Fruit fly (Drosophila melanogaster) whole organism: ENCODE data around the gene Cdk8.
"Not testable (repeated sequence)": the region's sequence is repeated elsewhere in the genome, so short reads cannot be mapped to it uniquely, and the experiment has no call there.

Experiments used
- CG8478 ChIP-seq: fragments of >200 bp; optimal IDR thresholded peaks from 2 replicates; lab custom pipeline; 2018; ENCODE audit warnings: inconsistent platforms
- Dll ChIP-seq: fragments of >200 bp; optimal IDR thresholded peaks from 2 replicates; lab custom pipeline; 2017
- EcR ChIP-seq, 2 experiments: fragments of >200 bp; optimal IDR thresholded peaks; 2 replicates each; lab custom pipeline; 2017; ENCODE audit warnings: missing biosample characterization in 2 of 2, missing genetic modification characterization in 2 of 2, missing genetic modification reagents in 2 of 2
- pan ChIP-seq: fragments of >200 bp; optimal IDR thresholded peaks from 2 replicates; lab custom pipeline; 2017
- psq ChIP-seq: fragments of >200 bp; optimal IDR thresholded peaks from 2 replicates; lab custom pipeline; 2017
- usp ChIP-seq: fragments of >200 bp; optimal IDR thresholded peaks from 2 replicates; lab custom pipeline; 2017; ENCODE audit warnings: missing biosample characterization, missing genetic modification characterization, mixed read lengths

DNA sequence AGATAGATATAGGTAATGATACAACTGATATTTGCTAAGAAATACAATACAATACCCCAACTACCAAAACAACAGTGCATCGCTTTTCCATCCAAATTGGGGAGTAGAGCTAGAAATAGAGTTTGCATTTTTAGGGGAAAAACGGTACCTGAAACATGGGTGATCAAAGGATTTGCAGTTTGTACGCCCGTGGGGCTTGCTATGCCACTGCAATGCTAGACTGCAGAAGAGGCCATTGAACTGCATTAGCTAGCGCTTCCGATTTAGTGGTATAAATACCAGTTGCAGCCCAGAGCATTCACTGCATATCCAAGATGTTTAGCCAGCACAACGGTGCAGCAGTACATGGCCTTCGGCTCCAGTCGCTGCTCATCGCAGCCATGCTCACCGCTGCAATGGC lies 40.4 kb downstream of the Cdk8 start, which contains the start of gene Ilp1:
- not testable (repeated sequence) for TF ChIP-seq Dll; usp (GFP tag; lab: Kevin White, UChicago); pan (lab: Kevin White, UChicago); EcR (GFP tag; optimal IDR thresholded peaks at IDR 0.05; lab: Kevin White, UChicago); psq; CG8478 (lab: Kevin White, UChicago)
